Fruit fly (Drosophila melanogaster): Measurements from ENCODE around the gene RpL28.
A peak's percentile ranks its signal among the peaks of the same experiment; 100 is the strongest.

The RpL28 gene

dm6 chr3L:3253631-3254030 lies 30.9 kb upstream of the RpL28 start (continued):
- no peak for TF ChIP-seq CG8319 (GFP tag; optimal IDR thresholded peaks at IDR 0.05)
- TF ChIP-seq Eip75B (GFP tag; optimal IDR thresholded peaks at IDR 0.05): no peak
- TF ChIP-seq CG15336 (GFP tag; IDR thresholded peaks at IDR 0.05): no peak
- no peak for TF ChIP-seq salr (GFP tag; optimal IDR thresholded peaks at IDR 0.05)
- no peak for TF ChIP-seq fkh (GFP tag; optimal IDR thresholded peaks at IDR 0.05)
- no peak for TF ChIP-seq CG11294 (GFP tag; IDR thresholded peaks at IDR 0.05)
- no peak for TF ChIP-seq Hr4 (GFP tag; optimal IDR thresholded peaks at IDR 0.05)
- no peak for TF ChIP-seq OdsH (GFP tag; optimal IDR thresholded peaks at IDR 0.05)
- TF ChIP-seq CG32006 (GFP tag; optimal IDR thresholded peaks at IDR 0.05): peak; percentile 9
- no peak for TF ChIP-seq CG10631 (GFP tag; optimal IDR thresholded peaks at IDR 0.05)

DNA sequence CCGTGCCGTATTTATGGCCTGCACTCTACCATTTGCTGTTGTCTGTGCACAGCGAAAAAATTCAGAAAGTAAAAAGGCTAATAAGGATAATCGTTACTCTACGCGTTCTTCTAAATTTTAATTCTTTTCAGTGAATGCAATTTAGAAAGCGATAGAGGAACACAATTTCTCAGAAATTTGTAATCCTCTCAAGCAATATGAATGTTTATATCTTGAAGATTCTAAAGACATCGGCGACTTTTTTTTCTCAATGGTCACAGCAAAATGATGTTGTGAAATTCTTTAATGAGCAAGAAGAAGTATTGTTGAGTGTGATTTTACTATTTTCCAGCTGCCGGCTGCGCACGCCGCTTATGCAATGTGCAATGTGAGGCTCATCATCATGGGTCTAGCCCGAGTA lies 30.1 kb upstream of the RpL28 start:
- TF ChIP-seq Blimp-1 (GFP tag; optimal IDR thresholded peaks at IDR 0.05) (no peak), lz (GFP tag; optimal IDR thresholded peaks at IDR 0.05) (no peak), CG7368 (GFP tag; optimal IDR thresholded peaks at IDR 0.05) (no peak), Smox (GFP tag; optimal IDR thresholded peaks at IDR 0.05) (no peak), esn (GFP tag; optimal IDR thresholded peaks at IDR 0.05) (no peak), CG32006 (GFP tag; optimal IDR thresholded peaks at IDR 0.05) (peak; percentile 73), CG3919 (GFP tag; optimal IDR thresholded peaks at IDR 0.05) (no peak), CG10669 (GFP tag; optimal IDR thresholded peaks at IDR 0.05) (no peak), CG8632 (GFP tag; optimal IDR thresholded peaks at IDR 0.05) (no peak), acj6 (GFP tag; optimal IDR thresholded peaks at IDR 0.05) (peak; percentile 13), Sox15 (GFP tag; optimal IDR thresholded peaks at IDR 0.05) (no peak), achi (GFP tag; optimal IDR thresholded peaks at IDR 0.05) (peak; percentile 28), CG6792 (GFP tag; optimal IDR thresholded peaks at IDR 0.05) (no peak), Gug (GFP tag; IDR thresholded peaks at IDR 0.05) (no peak), topi (GFP tag; optimal IDR thresholded peaks at IDR 0.05) (no peak), cyc (GFP tag; optimal IDR thresholded peaks at IDR 0.05) (no peak), Ets21C (GFP tag; optimal IDR thresholded peaks at IDR 0.05) (no peak), CG6808 (GFP tag; optimal IDR thresholded peaks at IDR 0.05) (no peak), svp (GFP tag) (peak; percentile 10), Eip78C (GFP tag) (peak; percentile 85), CG16779 (tag; optimal IDR thresholded peaks at IDR 0.05) (no peak), pdm3 (GFP tag; optimal IDR thresholded peaks at IDR 0.05) (peak; percentile 49), CG34406 (GFP tag; optimal IDR thresholded peaks at IDR 0.05) (no peak), spab (GFP tag; optimal IDR thresholded peaks at IDR 0.05) (no peak), dsx (GFP tag; optimal IDR thresholded peaks at IDR 0.05; ENCODE audit: poor library complexity, severe bottlenecking) (no peak), Hr4 (GFP tag; optimal IDR thresholded peaks at IDR 0.05) (peak; percentile 48), CG11762 (GFP tag; optimal IDR thresholded peaks at IDR 0.05; ENCODE audit: insufficient read depth) (no peak), OdsH (GFP tag; optimal IDR thresholded peaks at IDR 0.05) (peak; percentile 49), CG15336 (GFP tag; IDR thresholded peaks at IDR 0.05) (peak; percentile 59), CG6854 (GFP tag; optimal IDR thresholded peaks at IDR 0.05) (no peak), Met (GFP tag; optimal IDR thresholded peaks at IDR 0.05) (no peak), Hr38 (GFP tag; optimal IDR thresholded peaks at IDR 0.05) (no peak), Hr39 (GFP tag; optimal IDR thresholded peaks at IDR 0.05) (no peak), Eip75B (GFP tag; optimal IDR thresholded peaks at IDR 0.05) (no peak), net (GFP tag; optimal IDR thresholded peaks at IDR 0.05) (no peak), vri (GFP tag; optimal IDR thresholded peaks at IDR 0.05) (no peak), fd85E (GFP tag; optimal IDR thresholded peaks at IDR 0.05) (no peak), Sox102F (GFP tag; optimal IDR thresholded peaks at IDR 0.05) (no peak), Eip93F (GFP tag; optimal IDR thresholded peaks at IDR 0.05) (no peak), CG8319 (GFP tag; optimal IDR thresholded peaks at IDR 0.05) (no peak), CG11902 (GFP tag; optimal IDR thresholded peaks at IDR 0.05) (no peak), fd59A (GFP tag; optimal IDR thresholded peaks at IDR 0.05) (no peak), CG31627 (GFP tag; optimal IDR thresholded peaks at IDR 0.05) (no peak), ss (GFP tag; optimal IDR thresholded peaks at IDR 0.05) (peak in 1 of 2 experiments; percentile 15), CG9139 (GFP tag; optimal IDR thresholded peaks at IDR 0.05) (no peak), salr (GFP tag; optimal IDR thresholded peaks at IDR 0.05) (peak in 1 of 2 experiments; percentile 43), Sox14 (GFP tag; optimal IDR thresholded peaks at IDR 0.05) (peak; percentile 8)
